Worm (Caenorhabditis elegans): ENCODE data around the gene fat-2.
A peak's percentile ranks its signal among the peaks of the same experiment; 100 is the strongest.

The fat-2 gene

ce11 chrIV:13318773-13319172 is 4.9 kb upstream of the fat-2 start (continued):
- TF ChIP-seq ccch-3 (GFP tag; optimal IDR thresholded peaks at IDR 0.05) (no peak), hrde-1 (tag; optimal IDR thresholded peaks at IDR 0.05; ENCODE audit: borderline replicate concordance) (peak; percentile 36), ceh-27 (GFP tag; optimal IDR thresholded peaks at IDR 0.05) (no peak), nfyb-1 (GFP tag; IDR thresholded peaks at IDR 0.05) (peak; percentile 82), B0019.2 (GFP tag; conservative IDR thresholded peaks at IDR 0.05) (no peak), tlf-1 (GFP tag; optimal IDR thresholded peaks at IDR 0.05) (peak; percentile 83), hmg-20 (GFP tag; IDR thresholded peaks at IDR 0.05) (no peak), hmg-1.2 (GFP tag; IDR thresholded peaks at IDR 0.05) (peak; percentile 10; the same call in 1 of the 2 replicates), sea-2 (GFP tag; IDR thresholded peaks at IDR 0.05) (no peak), akir-1 (GFP tag; optimal IDR thresholded peaks at IDR 0.05) (no peak), rcor-1 (GFP tag; IDR thresholded peaks at IDR 0.05) (no peak), nhr-27 (tag; optimal IDR thresholded peaks at IDR 0.05) (no peak), ztf-6 (GFP tag; IDR thresholded peaks at IDR 0.05) (no peak), F22D6.2 (tag; optimal IDR thresholded peaks at IDR 0.05) (no peak), F52B5.7 (tag; optimal IDR thresholded peaks at IDR 0.05) (peak; percentile 34), ztf-18 (tag; optimal IDR thresholded peaks at IDR 0.05) (no peak), K12H6.12 (tag; optimal IDR thresholded peaks at IDR 0.05) (no peak), dox-1 (GFP tag; IDR thresholded peaks at IDR 0.05) (no peak), dpff-1 (tag; optimal IDR thresholded peaks at IDR 0.05) (no peak), ceh-79 (tag; optimal IDR thresholded peaks at IDR 0.05) (no peak), ZK185.1 (tag; optimal IDR thresholded peaks at IDR 0.05; ENCODE audit: poor library complexity, severe bottlenecking) (no peak), lin-40 (tag; optimal IDR thresholded peaks at IDR 0.05) (peak; percentile 71), ztf-25 (GFP tag; IDR thresholded peaks at IDR 0.05) (no peak), snpc-4 (GFP tag; optimal IDR thresholded peaks at IDR 0.05) (no peak), snpc-4 (tag; optimal IDR thresholded peaks at IDR 0.05) (peak in 2 of 4 experiments; percentile 5 to 53), dpl-1 (GFP tag; optimal IDR thresholded peaks at IDR 0.05) (no peak), ztf-26 (tag; optimal IDR thresholded peaks at IDR 0.05) (peak; percentile 16), aptf-3 (GFP tag; IDR thresholded peaks at IDR 0.05) (no peak), die-1 (tag; optimal IDR thresholded peaks at IDR 0.05) (peak; percentile 48), ztf-22 (GFP tag; optimal IDR thresholded peaks at IDR 0.05) (peak; percentile 46), madf-8 (GFP tag; conservative IDR thresholded peaks at IDR 0.05) (no peak), ztf-3 (GFP tag; optimal IDR thresholded peaks at IDR 0.05) (peak; percentile 30), pbrm-1 (GFP tag; IDR thresholded peaks at IDR 0.05) (peak; percentile 70), bed-2 (GFP tag; IDR thresholded peaks at IDR 0.05) (no peak), rpc-1 (optimal IDR thresholded peaks at IDR 0.05) (no peak), rpc-1 (tag; optimal IDR thresholded peaks at IDR 0.05) (no peak), him-1 (tag; optimal IDR thresholded peaks at IDR 0.05) (peak; percentile 17), cebp-2 (GFP tag; IDR thresholded peaks at IDR 0.05) (peak; percentile 90; the same call in 1 of the 2 replicates), athp-1 (tag; optimal IDR thresholded peaks at IDR 0.05) (peak; percentile 61), hsf-1 (GFP tag; IDR thresholded peaks at IDR 0.05) (peak; percentile 51; the same call in 1 of the 2 replicates), F57C9.4 (tag; optimal IDR thresholded peaks at IDR 0.05) (no peak), mxl-1 (tag; optimal IDR thresholded peaks at IDR 0.05) (no peak), somi-1 (GFP tag; optimal IDR thresholded peaks at IDR 0.05) (no peak), lin-54 (GFP tag; optimal IDR thresholded peaks at IDR 0.05) (peak; percentile 31), pha-4 (tag; optimal IDR thresholded peaks at IDR 0.05) (no peak), aptf-2 (GFP tag; conservative IDR thresholded peaks at IDR 0.05) (no peak), xnd-1 (tag; optimal IDR thresholded peaks at IDR 0.05) (no peak), ceh-91 (GFP tag; IDR thresholded peaks at IDR 0.05) (no peak), gei-17 (GFP tag; optimal IDR thresholded peaks at IDR 0.05) (no peak), T26A5.8 (tag; optimal IDR thresholded peaks at IDR 0.05) (no peak), efl-1 (GFP tag; optimal IDR thresholded peaks at IDR 0.05) (no peak)

Data from whole organism, young adult.